Fruit fly (Drosophila melanogaster): Measurements from ENCODE around the gene daed.
A peak's percentile ranks its signal among the peaks of the same experiment; 100 is the strongest.

daed gene

dm6 chr2L:2216065-2216464 is at the start of gene daed:
TSS of gene daed (minus strand) at chr2L:2216311.
- TF ChIP-seq CG14711 (tag; optimal IDR thresholded peaks at IDR 0.05) (no peak), Hr96 (GFP tag; optimal IDR thresholded peaks at IDR 0.05) (no peak), CG12768 (GFP tag; optimal IDR thresholded peaks at IDR 0.05) (peak; percentile 23), Crg-1 (GFP tag; optimal IDR thresholded peaks at IDR 0.05) (peak; percentile 18), CG1620 (GFP tag; optimal IDR thresholded peaks at IDR 0.05) (no peak), pad (GFP tag; optimal IDR thresholded peaks at IDR 0.05) (peak; percentile 28), CG11617 (GFP tag; optimal IDR thresholded peaks at IDR 0.05) (no peak), CG33017 (tag; optimal IDR thresholded peaks at IDR 0.05) (peak; percentile 70), CG7101 (tag; optimal IDR thresholded peaks at IDR 0.05) (peak; percentile 64), CG5204 (GFP tag; optimal IDR thresholded peaks at IDR 0.05) (no peak), kay (GFP tag; ENCODE audit: borderline replicate concordance) (no peak), toe (GFP tag; optimal IDR thresholded peaks at IDR 0.05) (no peak), tj (GFP tag; optimal IDR thresholded peaks at IDR 0.05) (no peak), CG7045 (GFP tag; optimal IDR thresholded peaks at IDR 0.05) (no peak), bab1 (GFP tag; optimal IDR thresholded peaks at IDR 0.05) (peak; percentile 9), cnc (optimal IDR thresholded peaks at IDR 0.05) (no peak), Mnt (GFP tag; optimal IDR thresholded peaks at IDR 0.05) (peak; percentile 16), ovo (GFP tag; optimal IDR thresholded peaks at IDR 0.05) (no peak), cic (GFP tag; optimal IDR thresholded peaks at IDR 0.05) (peak; percentile 34), Clk (GFP tag; optimal IDR thresholded peaks at IDR 0.05) (no peak)

- TF ChIP-seq Mnt (GFP tag; optimal IDR thresholded peaks at IDR 0.05) (no peak), Crg-1 (GFP tag; optimal IDR thresholded peaks at IDR 0.05) (no peak), ovo (GFP tag; optimal IDR thresholded peaks at IDR 0.05) (no peak), cic (GFP tag; optimal IDR thresholded peaks at IDR 0.05) (no peak), CG33017 (tag; optimal IDR thresholded peaks at IDR 0.05) (no peak), CG5204 (GFP tag; optimal IDR thresholded peaks at IDR 0.05) (no peak), kay (GFP tag; ENCODE audit: borderline replicate concordance) (no peak), CG11617 (GFP tag; optimal IDR thresholded peaks at IDR 0.05) (no peak), cnc (optimal IDR thresholded peaks at IDR 0.05) (no peak), CG7045 (GFP tag; optimal IDR thresholded peaks at IDR 0.05) (no peak), tj (GFP tag; optimal IDR thresholded peaks at IDR 0.05) (no peak), Clk (GFP tag; optimal IDR thresholded peaks at IDR 0.05) (no peak), bab1 (GFP tag; optimal IDR thresholded peaks at IDR 0.05) (no peak), toe (GFP tag; optimal IDR thresholded peaks at IDR 0.05) (no peak), Hr96 (GFP tag; optimal IDR thresholded peaks at IDR 0.05) (no peak), CG7101 (tag; optimal IDR thresholded peaks at IDR 0.05) (no peak), CG12768 (GFP tag; optimal IDR thresholded peaks at IDR 0.05) (no peak), pad (GFP tag; optimal IDR thresholded peaks at IDR 0.05) (no peak), CG1620 (GFP tag; optimal IDR thresholded peaks at IDR 0.05) (no peak), CG14711 (tag; optimal IDR thresholded peaks at IDR 0.05) (no peak)
Observed at dm6 chr2L:2265221-2265620, 49.1 kb upstream of the daed start, which contains the start of gene CG34049. TSS of gene CG34049 (minus strand) at chr2L:2265321.

dm6 chr2L:2263142-2263541 is 47.0 kb upstream of the daed start, which contains the start of gene CG4270:
TSS of gene CG4270 (plus strand) at chr2L:2263442.
- TF ChIP-seq CG12768 (GFP tag; optimal IDR thresholded peaks at IDR 0.05) (no peak), Hr96 (GFP tag; optimal IDR thresholded peaks at IDR 0.05) (no peak), CG5204 (GFP tag; optimal IDR thresholded peaks at IDR 0.05) (no peak), CG11617 (GFP tag; optimal IDR thresholded peaks at IDR 0.05) (no peak), Crg-1 (GFP tag; optimal IDR thresholded peaks at IDR 0.05) (no peak), toe (GFP tag; optimal IDR thresholded peaks at IDR 0.05) (no peak), pad (GFP tag; optimal IDR thresholded peaks at IDR 0.05) (no peak), Mnt (GFP tag; optimal IDR thresholded peaks at IDR 0.05) (no peak), Clk (GFP tag; optimal IDR thresholded peaks at IDR 0.05) (no peak), ovo (GFP tag; optimal IDR thresholded peaks at IDR 0.05) (no peak), CG7045 (GFP tag; optimal IDR thresholded peaks at IDR 0.05) (no peak), kay (GFP tag; ENCODE audit: borderline replicate concordance) (no peak), CG7101 (tag; optimal IDR thresholded peaks at IDR 0.05) (no peak), cnc (optimal IDR thresholded peaks at IDR 0.05) (no peak), tj (GFP tag; optimal IDR thresholded peaks at IDR 0.05) (no peak), cic (GFP tag; optimal IDR thresholded peaks at IDR 0.05) (no peak), CG33017 (tag; optimal IDR thresholded peaks at IDR 0.05) (no peak), CG1620 (GFP tag; optimal IDR thresholded peaks at IDR 0.05) (no peak), CG14711 (tag; optimal IDR thresholded peaks at IDR 0.05) (no peak)

dm6 chr2L:2254950-2255349 is 38.8 kb upstream of the daed start, which contains the start of gene Send1:
TSS of gene Send1 (minus strand) at chr2L:2255050.
- TF ChIP-seq CG12768 (GFP tag; optimal IDR thresholded peaks at IDR 0.05), result no peak
- no peak for TF ChIP-seq tj (GFP tag; optimal IDR thresholded peaks at IDR 0.05)
- no peak for TF ChIP-seq Clk (GFP tag; optimal IDR thresholded peaks at IDR 0.05)
- no peak for TF ChIP-seq toe (GFP tag; optimal IDR thresholded peaks at IDR 0.05)
- no peak for TF ChIP-seq bab1 (GFP tag; optimal IDR thresholded peaks at IDR 0.05)
- no peak for TF ChIP-seq CG5204 (GFP tag; optimal IDR thresholded peaks at IDR 0.05)
- no peak for TF ChIP-seq CG1620 (GFP tag; optimal IDR thresholded peaks at IDR 0.05)
- TF ChIP-seq cnc (optimal IDR thresholded peaks at IDR 0.05), result no peak
- no peak for TF ChIP-seq Mnt (GFP tag; optimal IDR thresholded peaks at IDR 0.05)
- no peak for TF ChIP-seq CG11617 (GFP tag; optimal IDR thresholded peaks at IDR 0.05)
- no peak for TF ChIP-seq Hr96 (GFP tag; optimal IDR thresholded peaks at IDR 0.05)
- no peak for TF ChIP-seq CG33017 (tag; optimal IDR thresholded peaks at IDR 0.05)
- TF ChIP-seq CG7045 (GFP tag; optimal IDR thresholded peaks at IDR 0.05), result no peak
- TF ChIP-seq pad (GFP tag; optimal IDR thresholded peaks at IDR 0.05), result no peak

- no peak for TF ChIP-seq toe (GFP tag; optimal IDR thresholded peaks at IDR 0.05)
- TF ChIP-seq CG11617 (GFP tag; optimal IDR thresholded peaks at IDR 0.05), result no peak
- no peak for TF ChIP-seq CG33017 (tag; optimal IDR thresholded peaks at IDR 0.05)
- TF ChIP-seq Clk (GFP tag; optimal IDR thresholded peaks at IDR 0.05), result no peak
- TF ChIP-seq CG1620 (GFP tag; optimal IDR thresholded peaks at IDR 0.05), result no peak
- TF ChIP-seq ovo (GFP tag; optimal IDR thresholded peaks at IDR 0.05), result no peak
Observed at dm6 chr2L:2252745-2253144, 36.6 kb upstream of the daed start, which contains the start of gene CG17234. TSS of gene CG17234 (plus strand) at chr2L:2253045.

dm6 chr2L:2252241-2252640 is 36.1 kb upstream of the daed start, which contains the start of gene CG17239:
TSS of gene CG17239 (minus strand) at chr2L:2252341.
- TF ChIP-seq pad (GFP tag; optimal IDR thresholded peaks at IDR 0.05), result no peak
- no peak for TF ChIP-seq Hr96 (GFP tag; optimal IDR thresholded peaks at IDR 0.05)
- no peak for TF ChIP-seq Mnt (GFP tag; optimal IDR thresholded peaks at IDR 0.05)
- no peak for TF ChIP-seq CG7045 (GFP tag; optimal IDR thresholded peaks at IDR 0.05)
- TF ChIP-seq CG7101 (tag; optimal IDR thresholded peaks at IDR 0.05), result no peak
- no peak for TF ChIP-seq cic (GFP tag; optimal IDR thresholded peaks at IDR 0.05)
- no peak for TF ChIP-seq CG14711 (tag; optimal IDR thresholded peaks at IDR 0.05)
- TF ChIP-seq cnc (optimal IDR thresholded peaks at IDR 0.05), result no peak
- TF ChIP-seq CG33017 (tag; optimal IDR thresholded peaks at IDR 0.05), result no peak
- TF ChIP-seq toe (GFP tag; optimal IDR thresholded peaks at IDR 0.05), result no peak
- TF ChIP-seq CG1620 (GFP tag; optimal IDR thresholded peaks at IDR 0.05), result no peak
- no peak for TF ChIP-seq CG11617 (GFP tag; optimal IDR thresholded peaks at IDR 0.05)

All from whole organism, adult.